Worm (Caenorhabditis elegans) whole organism, L2 larva: ENCODE measurements around the gene C33G8.2.

Source experiments
- alr-1 ChIP-seq: fragments of 150-350 bp; optimal IDR thresholded peaks from 2 replicates; lab custom pipeline; 2014; ENCODE audit warnings: missing biosample characterization, missing genetic modification characterization
- aly-2 ChIP-seq: fragments of 150-350 bp; optimal IDR thresholded peaks from 2 replicates; lab custom pipeline; 2014; ENCODE audit warnings: missing biosample characterization, missing genetic modification characterization
- ceh-16 ChIP-seq: fragments of 150-350 bp; optimal IDR thresholded peaks from 2 replicates; lab custom pipeline; 2014; ENCODE audit warnings: missing biosample characterization, missing genetic modification characterization
- ceh-82 ChIP-seq: fragments of 150-350 bp; optimal IDR thresholded peaks from 2 replicates; lab custom pipeline; 2014; ENCODE audit warnings: missing biosample characterization, missing genetic modification characterization
- egl-27 ChIP-seq: sonication (generic microtip); optimal IDR thresholded peaks from 3 replicates; lab custom pipeline; 2017; ENCODE audit warnings: missing biosample characterization, missing genetic modification reagents, missing genetic modification characterization
- lin-39 ChIP-seq: fragments of 150-350 bp; optimal IDR thresholded peaks from 2 replicates; lab custom pipeline; 2014; ENCODE audit warnings: missing biosample characterization, missing genetic modification reagents, missing genetic modification characterization
- mdl-1 ChIP-seq, 2 experiments: fragments of 150-350 bp in 1 of 2; sonication (generic microtip) in 1 of 2; optimal IDR thresholded peaks; 2 replicates each; lab custom pipeline; 2017; ENCODE audit warnings: missing biosample characterization in 2 of 2, missing genetic modification characterization in 2 of 2
- nhr-11 ChIP-seq: fragments of 150-350 bp; optimal IDR thresholded peaks from 2 replicates; lab custom pipeline; 2014; ENCODE audit warnings: missing biosample characterization, missing genetic modification characterization
- nhr-237 ChIP-seq: fragments of 150-350 bp; optimal IDR thresholded peaks from 2 replicates; lab custom pipeline; 2014; ENCODE audit warnings: missing biosample characterization, missing genetic modification characterization
- nhr-25 ChIP-seq: fragments of 150-350 bp; sonication (generic microtip); optimal IDR thresholded peaks from 3 replicates; lab custom pipeline; 2014; ENCODE audit warnings: missing biosample characterization, missing genetic modification characterization
- nhr-6 ChIP-seq: fragments of 150-350 bp; optimal IDR thresholded peaks from 2 replicates; lab custom pipeline; 2014; ENCODE audit warnings: missing biosample characterization, missing genetic modification characterization
- nhr-77 ChIP-seq: fragments of 150-350 bp; optimal IDR thresholded peaks from 2 replicates; lab custom pipeline; 2014; ENCODE audit warnings: missing biosample characterization, missing genetic modification characterization
- skn-1 ChIP-seq: sonication (generic microtip); optimal IDR thresholded peaks from 2 replicates; lab custom pipeline; 2017; ENCODE audit warnings: missing biosample characterization, missing genetic modification characterization

DNA sequence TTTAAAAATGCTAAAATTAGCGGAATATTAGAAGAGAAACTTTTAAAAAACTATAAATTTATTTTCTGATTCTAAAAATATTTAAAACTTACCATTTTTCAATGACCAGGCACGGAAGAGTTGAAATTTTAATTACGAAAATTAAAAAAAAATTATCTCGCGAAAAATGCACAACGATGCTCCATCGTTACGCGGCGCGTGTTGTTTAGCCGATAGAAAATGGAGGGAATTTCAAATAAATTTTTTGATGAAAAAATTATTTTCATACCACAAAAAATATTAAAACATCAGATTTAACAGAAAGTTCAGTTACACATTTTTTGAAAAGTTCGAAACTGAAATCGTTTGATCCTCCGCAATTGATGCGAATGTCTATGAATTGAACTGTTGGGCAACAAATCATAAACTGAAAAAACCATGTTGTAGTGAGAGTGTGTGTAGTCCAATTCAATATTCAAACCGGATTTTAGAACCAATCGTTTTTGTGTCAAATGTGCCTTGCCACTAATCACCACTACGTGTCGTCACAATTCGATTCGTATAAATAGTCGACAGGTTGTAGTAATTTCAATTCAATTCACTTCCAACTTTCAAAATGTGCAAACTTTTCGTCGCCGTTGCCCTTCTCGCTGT, 41.7 kb downstream of the C33G8.2 start, which contains the start of the genes tofu-2 and spig-1:
- TF ChIP-seq nhr-237 (no peak), mdl-1 (tag; optimal IDR thresholded peaks at IDR 0.05; lab: Kevin White, UChicago) (no peak), egl-27 (tag; lab: Kevin White, UChicago) (no peak), skn-1 (tag; lab: Kevin White, UChicago) (no peak), nhr-25 (tag; lab: Kevin White, UChicago) (no peak), nhr-6 (tag; lab: Kevin White, UChicago) (no peak), alr-1 (tag; lab: Kevin White, UChicago) (no peak), ceh-82 (tag; lab: Kevin White, UChicago) (no peak), nhr-77 (tag; lab: Kevin White, UChicago) (no peak), nhr-11 (tag; lab: Kevin White, UChicago) (no peak), ceh-16 (tag; lab: Kevin White, UChicago) (no peak), lin-39 (tag; lab: Kevin White, UChicago) (no peak), aly-2 (tag; lab: Kevin White, UChicago) (no peak)
